Worm (Caenorhabditis elegans): ENCODE measurements around the gene C18H7.1.

DNA sequence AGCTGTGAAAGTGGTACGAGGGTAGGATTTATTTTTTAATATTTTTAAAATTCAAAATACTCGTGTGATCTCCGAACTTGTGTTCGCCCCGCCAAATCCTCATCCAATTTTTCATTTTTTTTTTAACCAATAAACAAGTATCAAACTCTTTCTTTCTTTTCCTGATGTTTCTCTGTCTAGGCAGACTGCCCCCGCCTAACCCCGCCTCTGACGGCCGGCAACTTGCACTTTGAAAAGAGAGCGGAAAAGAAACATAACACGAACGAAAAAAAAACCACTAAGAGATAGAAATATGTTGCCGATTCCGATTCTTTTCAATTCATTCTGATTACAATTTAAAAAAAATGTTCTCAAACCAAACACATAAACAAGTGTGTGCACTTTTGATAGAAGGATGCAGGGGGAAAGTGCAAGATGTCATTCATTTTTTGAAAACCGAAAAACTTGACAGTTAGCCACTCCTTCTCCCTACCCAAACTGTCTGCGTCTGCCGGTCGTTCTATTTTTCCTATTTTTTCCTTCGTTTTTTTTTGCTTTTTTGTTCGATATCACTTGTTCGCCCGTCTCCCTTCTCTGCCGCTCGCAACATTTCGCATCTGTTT is 10.7 kb downstream of the C18H7.1 start:
- TF ChIP-seq egl-27 (tag; optimal IDR thresholded peaks at IDR 0.05) (no peak), nhr-77 (tag; optimal IDR thresholded peaks at IDR 0.05) (no peak), blmp-1 (tag; optimal IDR thresholded peaks at IDR 0.05) (no peak)
